Fruit fly (Drosophila melanogaster): ENCODE measurements around the gene Cpr65Ax2.

dm6 chr3L:6161997-6162396 lies 11.3 kb upstream of the Cpr65Ax2 start:
- no peak for TF ChIP-seq EcR (GFP tag; optimal IDR thresholded peaks at IDR 0.05)
- TF ChIP-seq Dll (optimal IDR thresholded peaks at IDR 0.05): no peak
- TF ChIP-seq psq (optimal IDR thresholded peaks at IDR 0.05): no peak
- TF ChIP-seq usp (GFP tag; optimal IDR thresholded peaks at IDR 0.05): no peak

Measured in whole organism.